Worm (Caenorhabditis elegans) whole organism, L4 larva: ENCODE data around the gene apa-2.

Experiments
- D1046.2 ChIP-seq: fragments of 200-800 bp; sonication (Bioruptor generic); IDR thresholded peaks from 2 replicates; pipeline ENCODE4 v1.3.6; 2022; ENCODE audit warnings: missing genetic modification characterization, missing compliant biosample characterization
- F10B5.3 ChIP-seq: sonication (generic microtip); optimal IDR thresholded peaks from 2 replicates; lab custom pipeline; 2016; ENCODE audit warnings: mild to moderate bottlenecking, missing genetic modification characterization, missing compliant biosample characterization
- F26F4.8 ChIP-seq: fragments of 200-800 bp; sonication (Bioruptor generic); conservative IDR thresholded peaks from 2 replicates; pipeline ENCODE4 v1.3.6; 2022; ENCODE audit warnings: missing genetic modification characterization, missing compliant biosample characterization
- F37D6.2 ChIP-seq: sonication (generic microtip); optimal IDR thresholded peaks from 2 replicates; lab custom pipeline; 2016; ENCODE audit warnings: mild to moderate bottlenecking, missing genetic modification characterization, missing compliant biosample characterization
- T26A8.4 ChIP-seq: fragments of 200-800 bp; sonication (Bioruptor generic); IDR thresholded peaks from 2 replicates; pipeline ENCODE4 v1.3.6; 2022; ENCODE audit warnings: missing genetic modification characterization, missing compliant biosample characterization
- Y5F2A.4 ChIP-seq: fragments of 200-800 bp; sonication (Bioruptor generic); optimal IDR thresholded peaks from 2 replicates; lab custom pipeline; 2018; ENCODE audit warnings: mild to moderate bottlenecking, missing genetic modification characterization, missing compliant biosample characterization
- ZK337.2 ChIP-seq: fragments of 200-800 bp; sonication (Bioruptor generic); IDR thresholded peaks from 2 replicates; pipeline ENCODE4 v1.3.6; 2022; ENCODE audit warnings: missing genetic modification reagents, missing genetic modification characterization, missing compliant biosample characterization
- ZK546.5 ChIP-seq, 2 experiments: sonication (generic microtip); optimal IDR thresholded peaks; 2 replicates each; lab custom pipeline; 2017; ENCODE audit warnings: missing biosample characterization in 2 of 2, missing genetic modification characterization in 2 of 2
- aha-1 ChIP-seq: fragments of 150-350 bp; peaks from one replicate; lab custom pipeline; 2014; ENCODE audit warnings: missing biosample characterization, missing genetic modification characterization
- arid-1 ChIP-seq: fragments of 200-800 bp; sonication (Bioruptor generic); conservative IDR thresholded peaks from 2 replicates; pipeline ENCODE4 v1.3.6; 2022; ENCODE audit warnings: missing genetic modification reagents, missing genetic modification characterization, missing compliant biosample characterization
- attf-4 ChIP-seq: sonication (generic microtip); optimal IDR thresholded peaks from 3 replicates; lab custom pipeline; 2017; ENCODE audit warnings: missing biosample characterization, missing genetic modification characterization
- ceh-44 ChIP-seq: fragments of 200-800 bp; sonication (Bioruptor generic); IDR thresholded peaks from 2 replicates; pipeline ENCODE4 v1.3.6; 2022; ENCODE audit warnings: missing genetic modification reagents, missing genetic modification characterization, missing compliant biosample characterization
- ces-1 ChIP-seq: fragments of 150-350 bp; sonication (generic microtip); optimal IDR thresholded peaks from 4 replicates; lab custom pipeline; 2014; ENCODE audit warnings: missing biosample characterization, missing genetic modification reagents, missing genetic modification characterization
- cey-2 ChIP-seq: sonication (generic microtip); optimal IDR thresholded peaks from 3 replicates; lab custom pipeline; 2017; ENCODE audit warnings: missing genetic modification characterization, mild to moderate bottlenecking, missing compliant biosample characterization, antibody characterized with exemption, borderline replicate concordance; ENCODE audit not compliant: insufficient read depth
- ctbp-1 ChIP-seq: fragments of 200-800 bp; sonication (Bioruptor generic); IDR thresholded peaks from 2 replicates; pipeline ENCODE4 v1.3.6; 2022; ENCODE audit warnings: missing genetic modification reagents, missing genetic modification characterization, missing compliant biosample characterization
- daf-16 ChIP-seq, 3 experiments: sonication (generic microtip); optimal IDR thresholded peaks; 2 replicates each; lab custom pipeline; 2016 to 2017; ENCODE audit warnings: missing genetic modification characterization in 3 of 3, missing genetic modification reagents in 3 of 3, mild to moderate bottlenecking in 2 of 3, missing compliant biosample characterization in 2 of 3, missing biosample characterization in 1 of 3, moderate library complexity in 1 of 3
- dmd-9 ChIP-seq: fragments of 200-800 bp; sonication (Bioruptor generic); IDR thresholded peaks from 2 replicates; pipeline ENCODE4 v1.3.6; 2022; ENCODE audit warnings: missing genetic modification reagents, missing genetic modification characterization, missing compliant biosample characterization
- duxl-1 ChIP-seq: sonication (generic microtip); optimal IDR thresholded peaks from 2 replicates; lab custom pipeline; 2016; ENCODE audit warnings: mild to moderate bottlenecking, missing genetic modification characterization, moderate library complexity, missing compliant biosample characterization; ENCODE audit not compliant: poor library complexity
- dve-1 ChIP-seq: sonication (generic microtip); optimal IDR thresholded peaks from 2 replicates; lab custom pipeline; 2017; ENCODE audit warnings: antibody characterized with exemption, mild to moderate bottlenecking, missing genetic modification characterization, missing compliant biosample characterization; ENCODE audit not compliant: insufficient read depth
- fkh-10 ChIP-seq: fragments of 150-350 bp; optimal IDR thresholded peaks from 2 replicates; lab custom pipeline; 2014; ENCODE audit warnings: missing biosample characterization, missing genetic modification reagents, missing genetic modification characterization
- hlh-11 ChIP-seq: fragments of 200-800 bp; sonication (Bioruptor generic); optimal IDR thresholded peaks from 2 replicates; lab custom pipeline; 2018; ENCODE audit warnings: mild to moderate bottlenecking, missing genetic modification characterization, missing compliant biosample characterization
- lin-1 ChIP-seq: fragments of 200-800 bp; sonication (Bioruptor generic); IDR thresholded peaks from 2 replicates; pipeline ENCODE4 v1.3.6; 2022; ENCODE audit warnings: missing genetic modification reagents, missing genetic modification characterization, missing compliant biosample characterization
- lin-13 ChIP-seq: fragments of 150-350 bp; optimal IDR thresholded peaks from 2 replicates; lab custom pipeline; 2014; ENCODE audit warnings: missing biosample characterization, missing genetic modification reagents, missing genetic modification characterization
- lir-3 ChIP-seq: sonication (generic microtip); optimal IDR thresholded peaks from 2 replicates; lab custom pipeline; 2016; ENCODE audit warnings: mild to moderate bottlenecking, missing genetic modification characterization, missing compliant biosample characterization
- lsy-2 ChIP-seq, 2 experiments: fragments of 150-350 bp in 1 of 2; sonication (generic microtip) in 1 of 2; optimal IDR thresholded peaks; 2 replicates each; lab custom pipeline; 2014 to 2017; ENCODE audit warnings: missing biosample characterization in 2 of 2, missing genetic modification characterization in 2 of 2
- madf-9 ChIP-seq: fragments of 200-800 bp; sonication (Bioruptor generic); conservative IDR thresholded peaks from 2 replicates; pipeline ENCODE4 v1.3.6; 2022; ENCODE audit warnings: missing genetic modification reagents, missing genetic modification characterization, missing compliant biosample characterization
- mep-1 ChIP-seq: fragments of 150-350 bp; sonication (generic microtip); optimal IDR thresholded peaks from 3 replicates; lab custom pipeline; 2014; ENCODE audit warnings: missing biosample characterization, missing genetic modification characterization
- nhr-10 ChIP-seq: fragments of 150-350 bp; optimal IDR thresholded peaks from 2 replicates; lab custom pipeline; 2014; ENCODE audit warnings: missing biosample characterization, missing genetic modification characterization
- pha-4 ChIP-seq, 2 experiments: fragments of 150-350 bp in 1 of 2; fragments of 200-800 bp in 1 of 2; sonication (Bioruptor generic) in 1 of 2; IDR thresholded peaks in 1 of 2; optimal IDR thresholded peaks in 1 of 2; 2 replicates each; pipeline versions ENCODE4 v1.3.6 to Lab custom; 2014 to 2022; ENCODE audit warnings: missing genetic modification characterization in 2 of 2, missing genetic modification reagents in 2 of 2, missing biosample characterization in 1 of 2, missing compliant biosample characterization in 1 of 2
- rbr-2 ChIP-seq: sonication (generic microtip); optimal IDR thresholded peaks from 2 replicates; lab custom pipeline; 2016; ENCODE audit warnings: missing genotype, missing genetic modification characterization, missing compliant biosample characterization
- snpc-1.2 ChIP-seq: fragments of 200-800 bp; sonication (Bioruptor generic); IDR thresholded peaks from 2 replicates; pipeline ENCODE4 v1.3.6; 2022; ENCODE audit warnings: missing genetic modification reagents, missing genetic modification characterization, missing compliant biosample characterization
- snpc-4 ChIP-seq: fragments of 150-350 bp; optimal IDR thresholded peaks from 2 replicates; lab custom pipeline; 2014; ENCODE audit warnings: missing biosample characterization, missing genetic modification characterization
- spr-1 ChIP-seq: sonication (generic microtip); optimal IDR thresholded peaks from 2 replicates; lab custom pipeline; 2016; ENCODE audit warnings: mild to moderate bottlenecking, missing genetic modification characterization, missing compliant biosample characterization
- spr-3 ChIP-seq: fragments of 200-800 bp; sonication (Bioruptor generic); optimal IDR thresholded peaks from 2 replicates; lab custom pipeline; 2018; ENCODE audit warnings: mild to moderate bottlenecking, missing genetic modification characterization, missing compliant biosample characterization
- unc-130 ChIP-seq: sonication (generic microtip); optimal IDR thresholded peaks from 2 replicates; lab custom pipeline; 2016; ENCODE audit warnings: missing genetic modification reagents, missing genetic modification characterization, missing compliant biosample characterization
- vab-7 ChIP-seq: fragments of 200-800 bp; sonication (Bioruptor generic); IDR thresholded peaks from 2 replicates; pipeline ENCODE4 v1.3.6; 2022; ENCODE audit warnings: missing genetic modification reagents, missing genetic modification characterization, missing compliant biosample characterization
- ztf-7 ChIP-seq: fragments of 150-350 bp; optimal IDR thresholded peaks from 2 replicates; lab custom pipeline; 2014; ENCODE audit warnings: missing biosample characterization, missing genetic modification characterization

The apa-2 gene

ce11 chrX:9372987-9373386 is 34.5 kb downstream of the apa-2 start (continued):
- peak; percentile 59 for TF ChIP-seq mep-1 (tag; lab: Kevin White, UChicago)
- TF ChIP-seq lin-13 (GFP tag; lab: Kevin White, UChicago) = peak; percentile 1
- peak; percentile 33 for TF ChIP-seq ztf-7
- peak; percentile 54; the same call in 1 of the 2 replicates for TF ChIP-seq ceh-44 (GFP tag; lab: Robert Waterston, UW)
- TF ChIP-seq F10B5.3 (tag; lab: Kevin White, UChicago) = peak; percentile 17
- TF ChIP-seq dmd-9 (GFP tag; lab: Robert Waterston, UW) = no peak
- TF ChIP-seq unc-130 (GFP tag; lab: Kevin White, UChicago) = peak; percentile 6
- peak; percentile 40 for TF ChIP-seq hlh-11 (tag; lab: Kevin White, UChicago)
- TF ChIP-seq ZK546.5 (tag; optimal IDR thresholded peaks at IDR 0.05; lab: Kevin White, UChicago) = no peak
- peak; percentile 66; the same call in 1 of the 2 replicates for TF ChIP-seq F26F4.8 (GFP tag; lab: Robert Waterston, UW)
- peak; percentile 79; the same call in 1 of the 2 replicates for TF ChIP-seq D1046.2 (GFP tag; lab: Robert Waterston, UW)
- TF ChIP-seq duxl-1 (tag; lab: Kevin White, UChicago) = peak; percentile 39
- TF ChIP-seq vab-7 (GFP tag; lab: Robert Waterston, UW) = peak; percentile 68; the same call in 1 of the 2 replicates
- peak; percentile 30 for TF ChIP-seq spr-1 (tag; lab: Kevin White, UChicago)
- TF ChIP-seq spr-3 (GFP tag; lab: Kevin White, UChicago) = peak; percentile 14
- peak; percentile 79 for TF ChIP-seq lin-1 (GFP tag; lab: Robert Waterston, UW)
- TF ChIP-seq pha-4 (GFP tag; IDR thresholded peaks at IDR 0.05; lab: Robert Waterston, UW) = peak; percentile 84
- TF ChIP-seq pha-4 (tag; optimal IDR thresholded peaks at IDR 0.05; lab: Kevin White, UChicago) = no peak
- TF ChIP-seq F37D6.2 (tag; lab: Kevin White, UChicago) = peak; percentile 22
- TF ChIP-seq Y5F2A.4 (GFP tag; lab: Kevin White, UChicago) = no peak
- no peak for TF ChIP-seq cey-2 (tag; lab: Kevin White, UChicago)
- peak; percentile 88 for TF ChIP-seq snpc-1.2 (GFP tag; lab: Robert Waterston, UW)
- peak; percentile 65 to 68 for TF ChIP-seq daf-16 (GFP tag; optimal IDR thresholded peaks at IDR 0.05; lab: Kevin White, UChicago)
- peak; percentile 48 for TF ChIP-seq daf-16 (tag; optimal IDR thresholded peaks at IDR 0.05; lab: Kevin White, UChicago)
- TF ChIP-seq madf-9 (GFP tag; lab: Robert Waterston, UW) = peak; percentile 58; the same call in 1 of the 2 replicates
- no peak for TF ChIP-seq nhr-10 (tag; lab: Kevin White, UChicago)
- peak; percentile 35 for TF ChIP-seq dve-1 (tag; lab: Kevin White, UChicago)
- peak in 1 of 2 experiments; percentile 24 for TF ChIP-seq lsy-2 (tag; optimal IDR thresholded peaks at IDR 0.05; lab: Kevin White, UChicago)
- peak; percentile 70 for TF ChIP-seq rbr-2 (tag; lab: Kevin White, UChicago)
- TF ChIP-seq lir-3 = peak; percentile 42
- no peak for TF ChIP-seq snpc-4
- TF ChIP-seq T26A8.4 (GFP tag; lab: Robert Waterston, UW) = peak; percentile 75; the same call in 1 of the 2 replicates
- peak; percentile 74 for TF ChIP-seq arid-1 (GFP tag; lab: Robert Waterston, UW)
- peak; percentile 64; the same call in 1 of the 2 replicates for TF ChIP-seq ctbp-1
- TF ChIP-seq attf-4 (tag; lab: Kevin White, UChicago) = no peak

- TF ChIP-seq ZK546.5 (tag; optimal IDR thresholded peaks at IDR 0.05; lab: Kevin White, UChicago) (no peak), fkh-10 (peak; percentile 45), ctbp-1 (peak; percentile 25; the same call in 1 of the 2 replicates), ZK337.2 (no peak), aha-1 (peak; percentile 84), ces-1 (GFP tag; lab: Kevin White, UChicago) (peak; percentile 57)
Observed at ce11 chrX:9373729-9374128, 35.3 kb downstream of the apa-2 start.
